Worm (Caenorhabditis elegans) whole organism, L4 larva: Measurements from ENCODE around the gene rbm-7.
A peak's percentile ranks its signal among the peaks of the same experiment; 100 is the strongest.

Experiments used
- T20F7.1 ChIP-seq: fragments of 200-800 bp; sonication (Bioruptor generic); optimal IDR thresholded peaks from 2 replicates; lab custom pipeline; 2018; ENCODE audit warnings: mild to moderate bottlenecking, missing genetic modification characterization, missing compliant biosample characterization
- T26A8.4 ChIP-seq: fragments of 200-800 bp; sonication (Bioruptor generic); IDR thresholded peaks from 2 replicates; pipeline ENCODE4 v1.3.6; 2022; ENCODE audit warnings: missing genetic modification characterization, missing compliant biosample characterization
- Y75B8A.6 ChIP-seq: fragments of 200-800 bp; sonication (Bioruptor generic); IDR thresholded peaks from 2 replicates; pipeline ENCODE4 v1.3.6; 2022; ENCODE audit warnings: missing genetic modification reagents, missing genetic modification characterization, missing compliant biosample characterization
- aha-1 ChIP-seq: fragments of 150-350 bp; peaks from one replicate; lab custom pipeline; 2014; ENCODE audit warnings: missing biosample characterization, missing genetic modification characterization
- aly-2 ChIP-seq: sonication (generic microtip); optimal IDR thresholded peaks from 2 replicates; lab custom pipeline; 2018; ENCODE audit warnings: missing biosample characterization, missing genetic modification characterization
- ama-1 ChIP-seq: fragments of 150-350 bp; optimal IDR thresholded peaks from 2 replicates; lab custom pipeline; 2014; ENCODE audit warnings: inconsistent platforms, mixed read lengths
- ceh-82 ChIP-seq: sonication (generic microtip); optimal IDR thresholded peaks from 2 replicates; lab custom pipeline; 2017; ENCODE audit warnings: missing biosample characterization, missing genetic modification characterization
- ces-1 ChIP-seq: fragments of 150-350 bp; sonication (generic microtip); optimal IDR thresholded peaks from 4 replicates; lab custom pipeline; 2014; ENCODE audit warnings: missing biosample characterization, missing genetic modification reagents, missing genetic modification characterization
- daf-16 ChIP-seq, 3 experiments: sonication (generic microtip); optimal IDR thresholded peaks; 2 replicates each; lab custom pipeline; 2016 to 2017; ENCODE audit warnings: missing genetic modification characterization in 3 of 3, missing genetic modification reagents in 3 of 3, mild to moderate bottlenecking in 2 of 3, missing compliant biosample characterization in 2 of 3, missing biosample characterization in 1 of 3, moderate library complexity in 1 of 3
- dpl-1 ChIP-seq: fragments of 150-350 bp; optimal IDR thresholded peaks from 2 replicates; lab custom pipeline; 2014; ENCODE audit warnings: missing biosample characterization, missing genetic modification reagents, missing genetic modification characterization
- egl-43 ChIP-seq: fragments of 200-800 bp; sonication (Bioruptor generic); IDR thresholded peaks from 2 replicates; pipeline ENCODE4 v1.3.6; 2022; ENCODE audit warnings: missing genetic modification reagents, missing genetic modification characterization, missing compliant biosample characterization
- fkh-10 ChIP-seq: fragments of 150-350 bp; optimal IDR thresholded peaks from 2 replicates; lab custom pipeline; 2014; ENCODE audit warnings: missing biosample characterization, missing genetic modification reagents, missing genetic modification characterization
- fos-1 ChIP-seq: fragments of 150-350 bp; optimal IDR thresholded peaks from 2 replicates; lab custom pipeline; 2014; ENCODE audit warnings: missing biosample characterization, missing genetic modification characterization
- hif-1 ChIP-seq, 2 experiments: sonication (generic microtip); optimal IDR thresholded peaks; 2 replicates each; lab custom pipeline; 2016 to 2017; ENCODE audit warnings: missing compliant biosample characterization in 2 of 2, missing genetic modification characterization in 2 of 2, missing genetic modification reagents in 2 of 2, missing genotype in 2 of 2, mild to moderate bottlenecking in 1 of 2
- hlh-30 ChIP-seq: sonication (generic microtip); optimal IDR thresholded peaks from 2 replicates; lab custom pipeline; 2017; ENCODE audit warnings: antibody characterized with exemption, mild to moderate bottlenecking, missing genetic modification characterization, missing compliant biosample characterization; ENCODE audit not compliant: insufficient read depth
- jun-1 ChIP-seq: fragments of 150-350 bp; optimal IDR thresholded peaks from 2 replicates; lab custom pipeline; 2014; ENCODE audit warnings: missing biosample characterization, missing genetic modification reagents, missing genetic modification characterization
- lin-1 ChIP-seq: fragments of 200-800 bp; sonication (Bioruptor generic); IDR thresholded peaks from 2 replicates; pipeline ENCODE4 v1.3.6; 2022; ENCODE audit warnings: missing genetic modification reagents, missing genetic modification characterization, missing compliant biosample characterization
- lir-3 ChIP-seq: sonication (generic microtip); optimal IDR thresholded peaks from 2 replicates; lab custom pipeline; 2016; ENCODE audit warnings: mild to moderate bottlenecking, missing genetic modification characterization, missing compliant biosample characterization
- lsy-2 ChIP-seq, 2 experiments: fragments of 150-350 bp in 1 of 2; sonication (generic microtip) in 1 of 2; optimal IDR thresholded peaks; 2 replicates each; lab custom pipeline; 2014 to 2017; ENCODE audit warnings: missing biosample characterization in 2 of 2, missing genetic modification characterization in 2 of 2
- madf-5 ChIP-seq, 2 experiments: fragments of 200-800 bp; sonication (Bioruptor generic); IDR thresholded peaks; 2 replicates each; pipeline ENCODE4 v1.3.6; 2022; ENCODE audit warnings: missing compliant biosample characterization in 2 of 2, missing genetic modification characterization in 2 of 2
- mdl-1 ChIP-seq, 2 experiments: fragments of 150-350 bp in 1 of 2; sonication (generic microtip) in 1 of 2; optimal IDR thresholded peaks; 2 replicates each; lab custom pipeline; 2014 to 2017; ENCODE audit warnings: missing biosample characterization in 2 of 2, missing genetic modification characterization in 2 of 2
- mdt-29 ChIP-seq: fragments of 200-800 bp; sonication (Bioruptor generic); IDR thresholded peaks from 2 replicates; pipeline ENCODE4 v1.3.6; 2022; ENCODE audit warnings: missing genetic modification reagents, missing genetic modification characterization, missing compliant biosample characterization
- mep-1 ChIP-seq: fragments of 150-350 bp; sonication (generic microtip); optimal IDR thresholded peaks from 3 replicates; lab custom pipeline; 2014; ENCODE audit warnings: missing biosample characterization, missing genetic modification characterization
- mxl-3 ChIP-seq: fragments of 200-800 bp; sonication (Bioruptor generic); optimal IDR thresholded peaks from 2 replicates; lab custom pipeline; 2018; ENCODE audit warnings: mild to moderate bottlenecking, missing genetic modification characterization, missing compliant biosample characterization
- nhr-10 ChIP-seq: fragments of 150-350 bp; optimal IDR thresholded peaks from 2 replicates; lab custom pipeline; 2014; ENCODE audit warnings: missing biosample characterization, missing genetic modification characterization
- nhr-28 ChIP-seq: fragments of 150-350 bp; optimal IDR thresholded peaks from 2 replicates; lab custom pipeline; 2014; ENCODE audit warnings: missing biosample characterization, missing genetic modification characterization
- nhr-76 ChIP-seq: fragments of 150-350 bp; optimal IDR thresholded peaks from 2 replicates; lab custom pipeline; 2014; ENCODE audit warnings: missing biosample characterization, missing genetic modification characterization
- pha-4 ChIP-seq, 2 experiments: fragments of 150-350 bp in 1 of 2; fragments of 200-800 bp in 1 of 2; sonication (Bioruptor generic) in 1 of 2; IDR thresholded peaks in 1 of 2; optimal IDR thresholded peaks in 1 of 2; 2 replicates each; pipeline versions ENCODE4 v1.3.6 to Lab custom; 2014 to 2022; ENCODE audit warnings: missing genetic modification characterization in 2 of 2, missing genetic modification reagents in 2 of 2, missing biosample characterization in 1 of 2, missing compliant biosample characterization in 1 of 2
- php-3 ChIP-seq: fragments of 200-800 bp; sonication (Bioruptor generic); IDR thresholded peaks from 2 replicates; pipeline ENCODE4 v1.3.6; 2022; ENCODE audit warnings: missing genetic modification reagents, missing genetic modification characterization, missing compliant biosample characterization
- sdz-12 ChIP-seq: fragments of 200-800 bp; sonication (Bioruptor generic); optimal IDR thresholded peaks from 2 replicates; lab custom pipeline; 2018; ENCODE audit warnings: mild to moderate bottlenecking, missing genetic modification characterization, missing compliant biosample characterization
- set-16 ChIP-seq: fragments of 200-800 bp; sonication (Bioruptor generic); IDR thresholded peaks from 2 replicates; pipeline ENCODE4 v1.3.6; 2022; ENCODE audit warnings: missing genetic modification reagents, missing genetic modification characterization, missing compliant biosample characterization
- skn-1 ChIP-seq: fragments of 150-350 bp; optimal IDR thresholded peaks from 2 replicates; lab custom pipeline; 2014; ENCODE audit warnings: missing biosample characterization, missing genetic modification characterization
- snpc-1.2 ChIP-seq: fragments of 200-800 bp; sonication (Bioruptor generic); IDR thresholded peaks from 2 replicates; pipeline ENCODE4 v1.3.6; 2022; ENCODE audit warnings: missing genetic modification reagents, missing genetic modification characterization, missing compliant biosample characterization
- snpc-4 ChIP-seq: fragments of 150-350 bp; optimal IDR thresholded peaks from 2 replicates; lab custom pipeline; 2014; ENCODE audit warnings: missing biosample characterization, missing genetic modification characterization
- spr-3 ChIP-seq: fragments of 200-800 bp; sonication (Bioruptor generic); optimal IDR thresholded peaks from 2 replicates; lab custom pipeline; 2018; ENCODE audit warnings: mild to moderate bottlenecking, missing genetic modification characterization, missing compliant biosample characterization
- tag-97 ChIP-seq: fragments of 200-800 bp; sonication (Bioruptor generic); IDR thresholded peaks from 2 replicates; pipeline ENCODE4 v1.3.6; 2022; ENCODE audit warnings: missing genetic modification characterization, missing compliant biosample characterization
- unc-62 ChIP-seq, 3 experiments: fragments of 150-350 bp in 1 of 3; sonication (generic microtip); optimal IDR thresholded peaks in 2 of 3; peaks in 1 of 3; 1 replicate in 1 of 3; 2 replicates in 2 of 3; lab custom pipeline; 2014 to 2017; ENCODE audit warnings: missing biosample characterization in 3 of 3, missing genetic modification characterization in 3 of 3, missing genetic modification reagents in 3 of 3, missing genotype in 1 of 3
- zfp-2 ChIP-seq: sonication (generic microtip); optimal IDR thresholded peaks from 2 replicates; lab custom pipeline; 2016; ENCODE audit warnings: mild to moderate bottlenecking, missing genetic modification characterization, missing compliant biosample characterization
- zfp-3 ChIP-seq: fragments of 200-800 bp; sonication (Bioruptor generic); conservative IDR thresholded peaks from 2 replicates; pipeline ENCODE4 v1.3.6; 2022; ENCODE audit warnings: missing genetic modification reagents, missing genetic modification characterization, missing compliant biosample characterization
- zip-2 ChIP-seq: fragments of 150-350 bp; optimal IDR thresholded peaks from 2 replicates; lab custom pipeline; 2014; ENCODE audit warnings: missing biosample characterization, missing genetic modification characterization

The rbm-7 gene

DNA sequence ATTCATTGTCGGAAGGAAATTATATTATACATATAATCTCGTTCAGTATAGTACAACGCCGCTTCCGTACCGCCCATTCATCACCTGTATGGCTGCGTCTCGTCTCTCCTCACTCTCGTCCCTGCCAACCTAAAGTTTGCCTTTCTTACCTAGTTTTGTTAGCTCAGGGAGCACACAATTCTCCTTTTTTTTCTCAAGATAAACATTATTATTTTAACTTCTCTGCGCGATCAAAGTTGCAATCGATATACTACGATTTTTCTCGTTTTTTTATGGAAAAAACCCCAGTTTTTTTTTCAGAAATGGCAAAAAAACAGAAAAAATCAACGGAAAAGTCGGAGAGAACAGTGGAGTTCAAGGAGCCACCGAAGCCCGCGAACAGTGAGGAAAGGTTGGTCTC is 2.8 kb upstream of the rbm-7 start, which contains the start of gene epg-3:
Gene epg-3, plus strand, starts transcription at position 301 of the 400 bp plus-strand sequence.
- TF ChIP-seq aha-1 (tag; lab: Kevin White, UChicago) (peak; percentile 72), sdz-12 (no peak), unc-62 (GFP tag; optimal IDR thresholded peaks at IDR 0.05 in 1 of 2; lab: Kevin White, UChicago) (peak in 1 of 2 experiments; percentile 44), unc-62 (tag; optimal IDR thresholded peaks at IDR 0.05; lab: Kevin White, UChicago) (no peak)

DNA sequence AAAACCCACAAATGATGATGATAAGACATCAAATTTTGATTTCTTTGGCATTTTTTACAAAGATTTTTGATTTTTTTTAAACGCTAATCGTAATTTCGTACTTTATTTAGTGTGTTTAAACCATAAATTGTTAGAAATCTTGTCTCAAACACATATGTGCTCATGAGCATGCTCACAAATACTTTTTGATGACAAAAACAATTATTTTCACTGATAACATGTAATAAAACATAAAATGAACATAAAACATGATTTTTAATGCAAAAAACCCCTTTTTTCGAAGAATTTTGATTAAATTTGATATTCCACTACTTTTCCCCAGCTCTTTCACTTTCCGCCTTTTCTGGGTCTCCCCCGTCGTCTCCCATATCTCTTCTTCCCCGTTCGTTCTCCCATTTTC is 1.1 kb upstream of the rbm-7 start:
- TF ChIP-seq hif-1 (tag; optimal IDR thresholded peaks at IDR 0.05; lab: Kevin White, UChicago) (no peak), fkh-10 (GFP tag; lab: Kevin White, UChicago) (no peak), daf-16 (GFP tag; optimal IDR thresholded peaks at IDR 0.05; lab: Kevin White, UChicago) (no peak), daf-16 (tag; optimal IDR thresholded peaks at IDR 0.05; lab: Kevin White, UChicago) (peak; percentile 23), lir-3 (tag; lab: Kevin White, UChicago) (no peak), php-3 (GFP tag; lab: Robert Waterston, UW) (peak; percentile 66; the same call in 1 of the 2 replicates), jun-1 (tag; lab: Kevin White, UChicago) (no peak), fos-1 (tag; lab: Kevin White, UChicago) (no peak), zfp-2 (no peak), mep-1 (tag; lab: Kevin White, UChicago) (no peak)

DNA sequence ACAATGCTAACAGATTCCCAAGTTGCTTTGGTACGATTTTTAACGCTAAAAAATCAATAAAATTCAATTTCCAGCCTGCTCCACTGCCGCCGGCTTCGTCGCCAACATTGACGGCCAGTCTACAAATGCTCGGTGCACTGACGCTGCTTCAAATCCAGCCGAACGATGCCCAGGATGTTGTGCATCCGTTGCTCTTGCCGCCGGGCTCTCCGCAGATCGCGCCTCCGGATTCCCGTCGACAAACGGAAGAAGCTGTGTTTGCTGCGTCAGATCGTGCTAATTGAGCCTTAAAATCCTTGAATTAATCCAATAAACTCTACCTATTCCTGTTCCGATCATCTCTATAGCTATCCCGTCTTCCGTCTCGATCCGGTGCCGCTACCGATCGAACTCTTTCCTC is 559 bp downstream of the rbm-7 start:
- TF ChIP-seq php-3 (GFP tag; lab: Robert Waterston, UW), result 0 out of 2 replicates have a peak, but pooled peaks have one; percentile 14
- TF ChIP-seq set-16 (GFP tag; lab: Robert Waterston, UW), result peak; percentile 77
- no peak for TF ChIP-seq snpc-1.2 (GFP tag; lab: Robert Waterston, UW)

DNA sequence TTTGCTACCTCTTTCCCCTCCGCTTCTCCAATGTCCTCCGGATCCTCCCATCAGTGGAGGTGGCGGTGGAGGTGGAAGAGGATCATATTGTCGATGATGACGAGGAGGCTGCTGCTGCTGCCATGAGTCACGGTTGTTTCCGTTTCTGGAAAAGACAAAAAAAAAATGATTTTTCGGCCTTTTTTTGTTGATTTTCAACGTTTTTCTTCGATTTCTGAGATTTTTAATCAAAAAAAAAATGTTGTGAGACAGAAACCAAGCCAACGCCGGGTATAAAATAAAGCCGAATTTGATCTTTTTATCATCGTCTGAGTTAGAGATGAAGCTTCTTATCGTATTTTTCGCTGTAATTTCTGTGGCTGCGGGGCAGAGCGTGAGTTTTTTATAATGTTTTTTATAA is 2.1 kb downstream of the rbm-7 start, which contains the start of gene Y37D8A.19:
Gene Y37D8A.19, plus strand, starts transcription at position 301 of the 400 bp plus-strand sequence.
- TF ChIP-seq lir-3 (tag; lab: Kevin White, UChicago), result no peak
- TF ChIP-seq snpc-4 (tag; lab: Kevin White, UChicago), result no peak
- TF ChIP-seq madf-5 (GFP tag; IDR thresholded peaks at IDR 0.05; lab: Robert Waterston, UW), result no peak
- no peak for TF ChIP-seq T26A8.4
- no peak for TF ChIP-seq zip-2 (tag; lab: Kevin White, UChicago)
- no peak for TF ChIP-seq spr-3
- TF ChIP-seq fos-1 (tag; lab: Kevin White, UChicago), result no peak
- no peak for TF ChIP-seq nhr-76 (tag; lab: Kevin White, UChicago)
- TF ChIP-seq nhr-28 (tag; lab: Kevin White, UChicago), result no peak
- no peak for TF ChIP-seq T20F7.1
- TF ChIP-seq unc-62 (GFP tag; optimal IDR thresholded peaks at IDR 0.05 in 1 of 2; lab: Kevin White, UChicago), result no peak
- no peak for TF ChIP-seq unc-62 (tag; optimal IDR thresholded peaks at IDR 0.05; lab: Kevin White, UChicago)
- TF ChIP-seq skn-1 (tag; lab: Kevin White, UChicago), result no peak
- TF ChIP-seq egl-43 (GFP tag; lab: Robert Waterston, UW), result no peak
- TF ChIP-seq ces-1 (GFP tag; lab: Kevin White, UChicago), result no peak
- no peak for TF ChIP-seq mdl-1 (tag; optimal IDR thresholded peaks at IDR 0.05; lab: Kevin White, UChicago)

DNA sequence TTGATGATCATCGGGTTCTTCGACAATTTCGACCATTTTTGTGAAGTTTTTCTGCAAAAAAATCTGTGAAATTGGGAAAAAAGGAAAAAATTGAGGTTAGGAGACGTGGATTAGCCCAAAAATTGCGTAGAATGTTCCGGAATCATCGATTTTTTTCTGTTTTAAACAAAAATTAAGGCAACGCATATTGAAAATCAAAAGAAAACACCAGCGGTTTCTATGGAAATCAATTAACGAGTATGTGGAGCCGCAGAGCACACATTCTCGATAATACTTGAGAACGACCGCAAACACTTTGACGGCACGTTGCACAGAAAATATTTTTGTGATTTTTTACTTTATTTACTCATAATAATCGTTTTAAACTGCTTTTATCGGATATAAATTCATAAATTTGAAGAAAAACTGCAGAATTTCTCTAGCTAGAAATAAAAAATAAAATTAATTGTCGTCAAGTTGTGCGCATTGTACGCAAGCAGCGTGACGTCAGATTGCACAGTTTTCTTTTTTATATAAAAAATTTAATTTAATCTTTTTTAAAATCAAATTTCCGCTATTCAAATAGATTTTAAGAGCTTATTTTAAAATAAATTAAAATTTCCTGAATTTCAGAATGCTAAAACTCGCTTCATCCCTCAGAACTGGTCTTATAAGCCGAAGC is 5.6 kb downstream of the rbm-7 start, which contains the start of the genes npp-25 and mrps-10:
Gene npp-25, minus strand, starts transcription at position 51 of the 661 bp plus-strand sequence.
Gene mrps-10, plus strand, starts transcription at position 611 of the 661 bp plus-strand sequence.
- TF ChIP-seq ceh-82 (tag; lab: Kevin White, UChicago), result no peak
- TF ChIP-seq aly-2, result no peak
- no peak for TF ChIP-seq ama-1 (lab: Kevin White, UChicago)
- TF ChIP-seq hlh-30 (tag; lab: Kevin White, UChicago), result peak; percentile 5
- TF ChIP-seq Y75B8A.6, result no peak
- no peak for TF ChIP-seq nhr-28 (tag; lab: Kevin White, UChicago)
- TF ChIP-seq lsy-2 (tag; optimal IDR thresholded peaks at IDR 0.05; lab: Kevin White, UChicago), result peak in 1 of 2 experiments; percentile 74
- no peak for TF ChIP-seq daf-16 (GFP tag; optimal IDR thresholded peaks at IDR 0.05; lab: Kevin White, UChicago)
- peak; percentile 16 for TF ChIP-seq daf-16 (tag; optimal IDR thresholded peaks at IDR 0.05; lab: Kevin White, UChicago)
- TF ChIP-seq tag-97 (GFP tag; lab: Robert Waterston, UW), result no peak
- peak; percentile 51 for TF ChIP-seq fkh-10 (GFP tag; lab: Kevin White, UChicago)
- TF ChIP-seq zfp-3, result no peak
- peak; percentile 37 for TF ChIP-seq dpl-1
- no peak for TF ChIP-seq nhr-10
- TF ChIP-seq mxl-3, result no peak
- TF ChIP-seq aha-1 (tag; lab: Kevin White, UChicago), result peak; percentile 29
- no peak for TF ChIP-seq madf-5 (GFP tag; IDR thresholded peaks at IDR 0.05; lab: Robert Waterston, UW)
- TF ChIP-seq mep-1 (tag; lab: Kevin White, UChicago), result no peak
- TF ChIP-seq mdt-29 (GFP tag; lab: Robert Waterston, UW), result no peak
- TF ChIP-seq pha-4 (GFP tag; IDR thresholded peaks at IDR 0.05; lab: Robert Waterston, UW), result no peak
- TF ChIP-seq pha-4 (tag; optimal IDR thresholded peaks at IDR 0.05; lab: Kevin White, UChicago), result no peak
- TF ChIP-seq hif-1 (tag; optimal IDR thresholded peaks at IDR 0.05; lab: Kevin White, UChicago), result peak in 1 of 2 experiments; percentile 2
- TF ChIP-seq lin-1 (GFP tag; lab: Robert Waterston, UW), result no peak
